Worm (Caenorhabditis elegans): ENCODE measurements around the gene bath-41.

ce11 chrIII:6725489-6725888, 3.4 kb upstream of the bath-41 start, which contains the start of gene wdr-4:
- no peak for TF ChIP-seq Y55F3AM.14 (GFP tag; optimal IDR thresholded peaks at IDR 0.05)
- no peak for TF ChIP-seq elt-3 (tag; optimal IDR thresholded peaks at IDR 0.05)
- no peak for TF ChIP-seq snpc-4 (tag; optimal IDR thresholded peaks at IDR 0.05)
- no peak for TF ChIP-seq ama-1 (optimal IDR thresholded peaks at IDR 0.05)
- TF ChIP-seq ztf-11 (tag; optimal IDR thresholded peaks at IDR 0.05) = no peak
- no peak for TF ChIP-seq ZK546.5 (tag; optimal IDR thresholded peaks at IDR 0.05)
- no peak for TF ChIP-seq zag-1 (tag; optimal IDR thresholded peaks at IDR 0.05)
- TF ChIP-seq mab-5 (tag; optimal IDR thresholded peaks at IDR 0.05) = no peak
- no peak for TF ChIP-seq gmeb-1 (tag; optimal IDR thresholded peaks at IDR 0.05)
- no peak for TF ChIP-seq nhr-237 (tag; optimal IDR thresholded peaks at IDR 0.05)
- TF ChIP-seq lsy-2 (tag; optimal IDR thresholded peaks at IDR 0.05) = no peak
- no peak for TF ChIP-seq lin-13 (GFP tag; optimal IDR thresholded peaks at IDR 0.05)
